Worm (Caenorhabditis elegans) whole organism, L4 larva: ENCODE measurements around the gene K04C2.2.
A peak's percentile ranks its signal among the peaks of the same experiment; 100 is the strongest.

Experiments
- D1046.2 ChIP-seq: fragments of 200-800 bp; sonication (Bioruptor generic); IDR thresholded peaks from 2 replicates; pipeline ENCODE4 v1.3.6; 2022; ENCODE audit warnings: missing genetic modification characterization, missing compliant biosample characterization
- F49E8.2 ChIP-seq: sonication (generic microtip); optimal IDR thresholded peaks from 2 replicates; lab custom pipeline; 2016; ENCODE audit warnings: missing compliant biosample characterization, mild to moderate bottlenecking, missing genetic modification characterization, borderline replicate concordance
- T26A8.4 ChIP-seq: fragments of 200-800 bp; sonication (Bioruptor generic); IDR thresholded peaks from 2 replicates; pipeline ENCODE4 v1.3.6; 2022; ENCODE audit warnings: missing genetic modification characterization, missing compliant biosample characterization
- ZK337.2 ChIP-seq: fragments of 200-800 bp; sonication (Bioruptor generic); IDR thresholded peaks from 2 replicates; pipeline ENCODE4 v1.3.6; 2022; ENCODE audit warnings: missing genetic modification reagents, missing genetic modification characterization, missing compliant biosample characterization
- aha-1 ChIP-seq: fragments of 150-350 bp; peaks from one replicate; lab custom pipeline; 2014; ENCODE audit warnings: missing biosample characterization, missing genetic modification characterization
- ama-1 ChIP-seq: fragments of 150-350 bp; optimal IDR thresholded peaks from 2 replicates; lab custom pipeline; 2014; ENCODE audit warnings: inconsistent platforms, mixed read lengths
- ceh-32 ChIP-seq: sonication (generic microtip); optimal IDR thresholded peaks from 2 replicates; lab custom pipeline; 2016; ENCODE audit warnings: mild to moderate bottlenecking, missing genetic modification characterization, missing compliant biosample characterization; ENCODE audit not compliant: poor library complexity
- ceh-44 ChIP-seq: fragments of 200-800 bp; sonication (Bioruptor generic); IDR thresholded peaks from 2 replicates; pipeline ENCODE4 v1.3.6; 2022; ENCODE audit warnings: missing genetic modification reagents, missing genetic modification characterization, missing compliant biosample characterization
- ceh-82 ChIP-seq: sonication (generic microtip); optimal IDR thresholded peaks from 2 replicates; lab custom pipeline; 2017; ENCODE audit warnings: missing biosample characterization, missing genetic modification characterization
- cey-2 ChIP-seq: sonication (generic microtip); optimal IDR thresholded peaks from 3 replicates; lab custom pipeline; 2017; ENCODE audit warnings: missing genetic modification characterization, mild to moderate bottlenecking, missing compliant biosample characterization, antibody characterized with exemption, borderline replicate concordance; ENCODE audit not compliant: insufficient read depth
- ctbp-1 ChIP-seq: fragments of 200-800 bp; sonication (Bioruptor generic); IDR thresholded peaks from 2 replicates; pipeline ENCODE4 v1.3.6; 2022; ENCODE audit warnings: missing genetic modification reagents, missing genetic modification characterization, missing compliant biosample characterization
- daf-12 ChIP-seq: fragments of 150-350 bp; optimal IDR thresholded peaks from 2 replicates; lab custom pipeline; 2014; ENCODE audit warnings: missing biosample characterization, missing genetic modification reagents, missing genetic modification characterization
- daf-16 ChIP-seq, 3 experiments: sonication (generic microtip); optimal IDR thresholded peaks; 2 replicates each; lab custom pipeline; 2016 to 2017; ENCODE audit warnings: missing genetic modification characterization in 3 of 3, missing genetic modification reagents in 3 of 3, mild to moderate bottlenecking in 2 of 3, missing compliant biosample characterization in 2 of 3, missing biosample characterization in 1 of 3, moderate library complexity in 1 of 3
- dmd-6 ChIP-seq: fragments of 200-800 bp; sonication (Bioruptor generic); IDR thresholded peaks from 2 replicates; pipeline ENCODE4 v1.3.6; 2022; ENCODE audit warnings: missing genetic modification reagents, missing genetic modification characterization, missing compliant biosample characterization
- dpl-1 ChIP-seq: fragments of 150-350 bp; optimal IDR thresholded peaks from 2 replicates; lab custom pipeline; 2014; ENCODE audit warnings: missing biosample characterization, missing genetic modification reagents, missing genetic modification characterization
- egl-27 ChIP-seq: sonication (generic microtip); optimal IDR thresholded peaks from 3 replicates; lab custom pipeline; 2017; ENCODE audit warnings: missing biosample characterization, missing genetic modification reagents, missing genetic modification characterization
- egl-43 ChIP-seq: fragments of 200-800 bp; sonication (Bioruptor generic); IDR thresholded peaks from 2 replicates; pipeline ENCODE4 v1.3.6; 2022; ENCODE audit warnings: missing genetic modification reagents, missing genetic modification characterization, missing compliant biosample characterization
- fos-1 ChIP-seq: fragments of 150-350 bp; optimal IDR thresholded peaks from 2 replicates; lab custom pipeline; 2014; ENCODE audit warnings: missing biosample characterization, missing genetic modification characterization
- hif-1 ChIP-seq, 2 experiments: sonication (generic microtip); optimal IDR thresholded peaks; 2 replicates each; lab custom pipeline; 2016 to 2017; ENCODE audit warnings: missing compliant biosample characterization in 2 of 2, missing genetic modification characterization in 2 of 2, missing genetic modification reagents in 2 of 2, missing genotype in 2 of 2, mild to moderate bottlenecking in 1 of 2
- hlh-11 ChIP-seq: fragments of 200-800 bp; sonication (Bioruptor generic); optimal IDR thresholded peaks from 2 replicates; lab custom pipeline; 2018; ENCODE audit warnings: mild to moderate bottlenecking, missing genetic modification characterization, missing compliant biosample characterization
- hlh-30 ChIP-seq: sonication (generic microtip); optimal IDR thresholded peaks from 2 replicates; lab custom pipeline; 2017; ENCODE audit warnings: antibody characterized with exemption, mild to moderate bottlenecking, missing genetic modification characterization, missing compliant biosample characterization; ENCODE audit not compliant: insufficient read depth
- hmg-1.1 ChIP-seq: fragments of 200-800 bp; sonication (Bioruptor generic); IDR thresholded peaks from 2 replicates; pipeline ENCODE4 v1.3.6; 2022; ENCODE audit warnings: missing genetic modification reagents, missing genetic modification characterization, missing compliant biosample characterization
- lim-7 ChIP-seq: fragments of 200-800 bp; sonication (Bioruptor generic); IDR thresholded peaks from 2 replicates; pipeline ENCODE4 v1.3.6; 2022; ENCODE audit warnings: missing genetic modification characterization, missing compliant biosample characterization
- lin-1 ChIP-seq: fragments of 200-800 bp; sonication (Bioruptor generic); IDR thresholded peaks from 2 replicates; pipeline ENCODE4 v1.3.6; 2022; ENCODE audit warnings: missing genetic modification reagents, missing genetic modification characterization, missing compliant biosample characterization
- lin-39 ChIP-seq: fragments of 150-350 bp; optimal IDR thresholded peaks from 2 replicates; lab custom pipeline; 2014; ENCODE audit warnings: missing biosample characterization, missing genetic modification reagents, missing genetic modification characterization
- lsy-2 ChIP-seq, 2 experiments: fragments of 150-350 bp in 1 of 2; sonication (generic microtip) in 1 of 2; optimal IDR thresholded peaks; 2 replicates each; lab custom pipeline; 2014 to 2017; ENCODE audit warnings: missing biosample characterization in 2 of 2, missing genetic modification characterization in 2 of 2
- madf-9 ChIP-seq: fragments of 200-800 bp; sonication (Bioruptor generic); conservative IDR thresholded peaks from 2 replicates; pipeline ENCODE4 v1.3.6; 2022; ENCODE audit warnings: missing genetic modification reagents, missing genetic modification characterization, missing compliant biosample characterization
- mep-1 ChIP-seq: fragments of 150-350 bp; sonication (generic microtip); optimal IDR thresholded peaks from 3 replicates; lab custom pipeline; 2014; ENCODE audit warnings: missing biosample characterization, missing genetic modification characterization
- mes-2 ChIP-seq: sonication (generic microtip); optimal IDR thresholded peaks from 2 replicates; lab custom pipeline; 2016; ENCODE audit warnings: missing genotype, mild to moderate bottlenecking, missing genetic modification characterization, missing compliant biosample characterization; ENCODE audit not compliant: poor library complexity, severe bottlenecking
- nhr-11 ChIP-seq: fragments of 150-350 bp; optimal IDR thresholded peaks from 2 replicates; lab custom pipeline; 2014; ENCODE audit warnings: missing biosample characterization, missing genetic modification characterization
- nhr-237 ChIP-seq: sonication (generic microtip); optimal IDR thresholded peaks from 2 replicates; lab custom pipeline; 2017; ENCODE audit warnings: missing biosample characterization, missing genetic modification characterization
- nhr-25 ChIP-seq: sonication (generic microtip); optimal IDR thresholded peaks from 2 replicates; lab custom pipeline; 2017; ENCODE audit warnings: missing genetic modification characterization, mild to moderate bottlenecking, missing compliant biosample characterization, antibody characterized with exemption, moderate library complexity, borderline replicate concordance; ENCODE audit not compliant: insufficient read depth
- nhr-28 ChIP-seq: fragments of 150-350 bp; optimal IDR thresholded peaks from 2 replicates; lab custom pipeline; 2014; ENCODE audit warnings: missing biosample characterization, missing genetic modification characterization
- nhr-41 ChIP-seq: fragments of 200-800 bp; sonication (Bioruptor generic); IDR thresholded peaks from 2 replicates; pipeline ENCODE4 v1.3.6; 2022; ENCODE audit warnings: missing genetic modification reagents, missing genetic modification characterization, missing compliant biosample characterization
- nhr-6 ChIP-seq: fragments of 150-350 bp; optimal IDR thresholded peaks from 2 replicates; lab custom pipeline; 2014; ENCODE audit warnings: missing biosample characterization, missing genetic modification characterization
- pha-4 ChIP-seq, 2 experiments: fragments of 150-350 bp in 1 of 2; fragments of 200-800 bp in 1 of 2; sonication (Bioruptor generic) in 1 of 2; IDR thresholded peaks in 1 of 2; optimal IDR thresholded peaks in 1 of 2; 2 replicates each; pipeline versions ENCODE4 v1.3.6 to Lab custom; 2014 to 2022; ENCODE audit warnings: missing genetic modification characterization in 2 of 2, missing genetic modification reagents in 2 of 2, missing biosample characterization in 1 of 2, missing compliant biosample characterization in 1 of 2
- php-3 ChIP-seq: fragments of 200-800 bp; sonication (Bioruptor generic); IDR thresholded peaks from 2 replicates; pipeline ENCODE4 v1.3.6; 2022; ENCODE audit warnings: missing genetic modification reagents, missing genetic modification characterization, missing compliant biosample characterization
- saeg-2 ChIP-seq: fragments of 200-800 bp; sonication (Bioruptor generic); IDR thresholded peaks from 2 replicates; pipeline ENCODE4 v1.3.6; 2022; ENCODE audit warnings: missing genetic modification reagents, missing genetic modification characterization, missing compliant biosample characterization
- sdz-12 ChIP-seq: fragments of 200-800 bp; sonication (Bioruptor generic); optimal IDR thresholded peaks from 2 replicates; lab custom pipeline; 2018; ENCODE audit warnings: mild to moderate bottlenecking, missing genetic modification characterization, missing compliant biosample characterization
- set-16 ChIP-seq: fragments of 200-800 bp; sonication (Bioruptor generic); IDR thresholded peaks from 2 replicates; pipeline ENCODE4 v1.3.6; 2022; ENCODE audit warnings: missing genetic modification reagents, missing genetic modification characterization, missing compliant biosample characterization
- skn-1 ChIP-seq: fragments of 150-350 bp; optimal IDR thresholded peaks from 2 replicates; lab custom pipeline; 2014; ENCODE audit warnings: missing biosample characterization, missing genetic modification characterization
- unc-62 ChIP-seq, 3 experiments: fragments of 150-350 bp in 1 of 3; sonication (generic microtip); optimal IDR thresholded peaks in 2 of 3; peaks in 1 of 3; 1 replicate in 1 of 3; 2 replicates in 2 of 3; lab custom pipeline; 2014 to 2017; ENCODE audit warnings: missing biosample characterization in 3 of 3, missing genetic modification characterization in 3 of 3, missing genetic modification reagents in 3 of 3, missing genotype in 1 of 3
- zfp-3 ChIP-seq: fragments of 200-800 bp; sonication (Bioruptor generic); conservative IDR thresholded peaks from 2 replicates; pipeline ENCODE4 v1.3.6; 2022; ENCODE audit warnings: missing genetic modification reagents, missing genetic modification characterization, missing compliant biosample characterization

The K04C2.2 gene

ce11 chrIII:6871067-6871466, 18.5 kb upstream of the K04C2.2 start:
- TF ChIP-seq nhr-41: no peak
- peak; percentile 78 for TF ChIP-seq aha-1 (tag; lab: Kevin White, UChicago)
- peak in 1 of 2 experiments; percentile 66 for TF ChIP-seq daf-16 (GFP tag; optimal IDR thresholded peaks at IDR 0.05; lab: Kevin White, UChicago)
- no peak for TF ChIP-seq daf-16 (tag; optimal IDR thresholded peaks at IDR 0.05; lab: Kevin White, UChicago)
- TF ChIP-seq hlh-30 (tag; lab: Kevin White, UChicago): peak; percentile 42
- no peak for TF ChIP-seq madf-9
- peak; percentile 45 for TF ChIP-seq nhr-11 (tag; lab: Kevin White, UChicago)
- TF ChIP-seq hlh-11 (tag; lab: Kevin White, UChicago): peak; percentile 59
- no peak for TF ChIP-seq fos-1 (tag; lab: Kevin White, UChicago)

ce11 chrIII:6871668-6872067, 17.9 kb upstream of the K04C2.2 start:
- TF ChIP-seq aha-1 (tag; lab: Kevin White, UChicago): peak; percentile 92
- TF ChIP-seq nhr-28: no peak
- TF ChIP-seq egl-27 (tag; lab: Kevin White, UChicago): no peak
- TF ChIP-seq zfp-3 (GFP tag; lab: Robert Waterston, UW): no peak
- no peak for TF ChIP-seq ceh-32 (tag; lab: Kevin White, UChicago)
- TF ChIP-seq pha-4 (GFP tag; IDR thresholded peaks at IDR 0.05; lab: Robert Waterston, UW): no peak
- no peak for TF ChIP-seq pha-4 (tag; optimal IDR thresholded peaks at IDR 0.05; lab: Kevin White, UChicago)
- no peak for TF ChIP-seq F49E8.2 (tag; lab: Kevin White, UChicago)
- no peak for TF ChIP-seq nhr-25
- no peak for TF ChIP-seq skn-1 (tag; lab: Kevin White, UChicago)
- no peak for TF ChIP-seq lin-1 (GFP tag; lab: Robert Waterston, UW)
- no peak for TF ChIP-seq ceh-44 (GFP tag; lab: Robert Waterston, UW)
- no peak for TF ChIP-seq daf-16 (GFP tag; optimal IDR thresholded peaks at IDR 0.05; lab: Kevin White, UChicago)
- no peak for TF ChIP-seq daf-16 (tag; optimal IDR thresholded peaks at IDR 0.05; lab: Kevin White, UChicago)
- no peak for TF ChIP-seq hlh-30 (tag; lab: Kevin White, UChicago)
- peak in 1 of 2 experiments; percentile 31 for TF ChIP-seq lsy-2 (tag; optimal IDR thresholded peaks at IDR 0.05; lab: Kevin White, UChicago)
- peak; percentile 36 for TF ChIP-seq mep-1 (tag; lab: Kevin White, UChicago)
- TF ChIP-seq hlh-11 (tag; lab: Kevin White, UChicago): peak; percentile 6
- TF ChIP-seq T26A8.4: 0 out of 2 replicates have a peak, but pooled peaks have one; percentile 49
- TF ChIP-seq sdz-12: no peak
- peak; percentile 16; the same call in 1 of the 2 replicates for TF ChIP-seq ctbp-1
- no peak for TF ChIP-seq ama-1 (lab: Kevin White, UChicago)
- no peak for TF ChIP-seq lin-39 (tag; lab: Kevin White, UChicago)
- TF ChIP-seq lim-7 (GFP tag; lab: Robert Waterston, UW): no peak
- TF ChIP-seq fos-1 (tag; lab: Kevin White, UChicago): no peak
- no peak for TF ChIP-seq set-16
- no peak for TF ChIP-seq nhr-237 (tag; lab: Kevin White, UChicago)
- no peak for TF ChIP-seq nhr-6 (tag; lab: Kevin White, UChicago)
- no peak for TF ChIP-seq mes-2 (tag; lab: Kevin White, UChicago)
- no peak; the same call in 1 of the 2 replicates for TF ChIP-seq dmd-6 (GFP tag; lab: Robert Waterston, UW)
- TF ChIP-seq daf-12 (tag; lab: Kevin White, UChicago): no peak
- no peak for TF ChIP-seq unc-62 (GFP tag; optimal IDR thresholded peaks at IDR 0.05 in 1 of 2; lab: Kevin White, UChicago)
- TF ChIP-seq unc-62 (tag; optimal IDR thresholded peaks at IDR 0.05; lab: Kevin White, UChicago): no peak
- no peak for TF ChIP-seq cey-2 (tag; lab: Kevin White, UChicago)
- TF ChIP-seq ceh-82: no peak
- no peak for TF ChIP-seq php-3 (GFP tag; lab: Robert Waterston, UW)
- TF ChIP-seq dpl-1 (GFP tag; lab: Kevin White, UChicago): no peak
- TF ChIP-seq egl-43: no peak
- no peak for TF ChIP-seq hmg-1.1 (GFP tag; lab: Robert Waterston, UW)
- TF ChIP-seq hif-1 (tag; optimal IDR thresholded peaks at IDR 0.05; lab: Kevin White, UChicago): peak in 1 of 2 experiments; percentile 90
- TF ChIP-seq D1046.2 (GFP tag; lab: Robert Waterston, UW): no peak
- no peak for TF ChIP-seq saeg-2 (GFP tag; lab: Robert Waterston, UW)
- no peak for TF ChIP-seq ZK337.2 (GFP tag; lab: Robert Waterston, UW)
